Fruit fly (Drosophila melanogaster): ENCODE results near the gene Agpat4.

dm6 chr3L:16368199-16368598, 13.2 kb downstream of the Agpat4 start, which contains the start of gene CG4842:
- no peak for TF ChIP-seq ovo (GFP tag; optimal IDR thresholded peaks at IDR 0.05)
- TF ChIP-seq toe (GFP tag; optimal IDR thresholded peaks at IDR 0.05): no peak
- no peak for TF ChIP-seq CG12768 (GFP tag; optimal IDR thresholded peaks at IDR 0.05)
- no peak for TF ChIP-seq Mnt (GFP tag; optimal IDR thresholded peaks at IDR 0.05)
- no peak for TF ChIP-seq Crg-1 (GFP tag; optimal IDR thresholded peaks at IDR 0.05)
- TF ChIP-seq kay (GFP tag; ENCODE audit: borderline replicate concordance): no peak
- no peak for TF ChIP-seq cnc (optimal IDR thresholded peaks at IDR 0.05)
- no peak for TF ChIP-seq CG5204 (GFP tag; optimal IDR thresholded peaks at IDR 0.05)

Data from whole organism, adult.